Worm (Caenorhabditis elegans) whole organism, mixed stage, embryonic: Measurements from ENCODE around the gene srw-77.
"Not testable (repeated sequence)": the region's sequence is repeated elsewhere in the genome, so short reads cannot be mapped to it uniquely, and the experiment has no call there.

ENCODE experiments used
- M03D4.4 ChIP-seq: sonication (generic microtip); optimal IDR thresholded peaks from 2 replicates; lab custom pipeline; 2017; ENCODE audit warnings: mild to moderate bottlenecking, missing genetic modification characterization, missing compliant biosample characterization
- bed-3 ChIP-seq: fragments of 200-800 bp; sonication (Bioruptor generic); optimal IDR thresholded peaks from 3 replicates; lab custom pipeline; 2018; ENCODE audit warnings: mild to moderate bottlenecking, missing genetic modification characterization, moderate library complexity, missing compliant biosample characterization
- blmp-1 ChIP-seq: fragments of 150-350 bp; optimal IDR thresholded peaks from 2 replicates; lab custom pipeline; 2014; ENCODE audit warnings: missing biosample characterization, missing genetic modification characterization
- ceh-83 ChIP-seq: fragments of 200-800 bp; sonication (Bioruptor generic); optimal IDR thresholded peaks from 2 replicates; lab custom pipeline; 2018; ENCODE audit warnings: mild to moderate bottlenecking, missing genetic modification characterization, missing compliant biosample characterization
- cnd-1 ChIP-seq: fragments of 200-800 bp; sonication (Bioruptor generic); optimal IDR thresholded peaks from 2 replicates; lab custom pipeline; 2018; ENCODE audit warnings: mild to moderate bottlenecking, missing genetic modification characterization, missing compliant biosample characterization
- drap-1 ChIP-seq: fragments of 200-800 bp; sonication (Bioruptor generic); optimal IDR thresholded peaks from 3 replicates; lab custom pipeline; 2018; ENCODE audit warnings: mild to moderate bottlenecking, missing genetic modification characterization, missing compliant biosample characterization
- elt-1 ChIP-seq: sonication (generic microtip); optimal IDR thresholded peaks from 2 replicates; lab custom pipeline; 2017; ENCODE audit warnings: missing genetic modification characterization, mild to moderate bottlenecking, missing compliant biosample characterization, antibody characterized with exemption, moderate library complexity, borderline replicate concordance; ENCODE audit not compliant: insufficient read depth
- flh-1 ChIP-seq: fragments of 200-800 bp; sonication (Bioruptor generic); optimal IDR thresholded peaks from 2 replicates; lab custom pipeline; 2018; ENCODE audit warnings: mild to moderate bottlenecking, missing genetic modification characterization, moderate library complexity, missing compliant biosample characterization
- ham-2 ChIP-seq: fragments of 200-800 bp; sonication (Bioruptor generic); optimal IDR thresholded peaks from 2 replicates; lab custom pipeline; 2018; ENCODE audit warnings: mild to moderate bottlenecking, missing genetic modification characterization, missing compliant biosample characterization
- hlh-1 ChIP-seq: fragments of 150-350 bp; optimal IDR thresholded peaks from 2 replicates; lab custom pipeline; 2014; ENCODE audit warnings: missing biosample characterization, missing genetic modification reagents, missing genetic modification characterization
- lin-13 ChIP-seq: fragments of 150-350 bp; optimal IDR thresholded peaks from 2 replicates; lab custom pipeline; 2014; ENCODE audit warnings: missing biosample characterization, missing genetic modification characterization
- lin-32 ChIP-seq: fragments of 200-800 bp; sonication (Bioruptor generic); optimal IDR thresholded peaks from 2 replicates; lab custom pipeline; 2018; ENCODE audit warnings: mild to moderate bottlenecking, missing genetic modification characterization, missing compliant biosample characterization
- mab-5 ChIP-seq: fragments of 150-350 bp; optimal IDR thresholded peaks from 2 replicates; lab custom pipeline; 2014; ENCODE audit warnings: missing biosample characterization, missing genetic modification characterization
- mep-1 ChIP-seq: fragments of 150-350 bp; optimal IDR thresholded peaks from 2 replicates; lab custom pipeline; 2017; ENCODE audit warnings: missing biosample characterization, missing genetic modification reagents, missing genetic modification characterization, inconsistent platforms
- mls-2 ChIP-seq: sonication (generic microtip); optimal IDR thresholded peaks from 2 replicates; lab custom pipeline; 2016; ENCODE audit warnings: mild to moderate bottlenecking, missing genetic modification characterization, moderate library complexity, missing compliant biosample characterization
- nhr-12 ChIP-seq: fragments of 150-350 bp; optimal IDR thresholded peaks from 2 replicates; lab custom pipeline; 2014; ENCODE audit warnings: missing biosample characterization, missing genetic modification characterization
- nhr-237 ChIP-seq: fragments of 150-350 bp; optimal IDR thresholded peaks from 2 replicates; lab custom pipeline; 2014; ENCODE audit warnings: missing biosample characterization, missing genetic modification characterization
- nhr-28 ChIP-seq: fragments of 150-350 bp; optimal IDR thresholded peaks from 2 replicates; lab custom pipeline; 2014; ENCODE audit warnings: missing biosample characterization, missing genetic modification characterization
- nhr-76 ChIP-seq: sonication (generic microtip); optimal IDR thresholded peaks from 2 replicates; lab custom pipeline; 2017; ENCODE audit warnings: missing biosample characterization, missing genetic modification characterization
- sptf-1 ChIP-seq: sonication (generic microtip); optimal IDR thresholded peaks from 2 replicates; lab custom pipeline; 2017; ENCODE audit warnings: mild to moderate bottlenecking, missing genetic modification characterization, moderate library complexity, missing compliant biosample characterization
- tbx-8 ChIP-seq: fragments of 200-800 bp; sonication (Bioruptor generic); optimal IDR thresholded peaks from 2 replicates; lab custom pipeline; 2018; ENCODE audit warnings: mild to moderate bottlenecking, missing genetic modification characterization, moderate library complexity, missing compliant biosample characterization
- unc-120 ChIP-seq: sonication (generic microtip); optimal IDR thresholded peaks from 2 replicates; lab custom pipeline; 2017; ENCODE audit warnings: missing genetic modification characterization, missing compliant biosample characterization; ENCODE audit not compliant: poor library complexity, severe bottlenecking
- unc-39 ChIP-seq: fragments of 150-350 bp; optimal IDR thresholded peaks from 2 replicates; lab custom pipeline; 2014; ENCODE audit warnings: missing biosample characterization, missing genetic modification characterization
- zip-8 ChIP-seq: fragments of 150-350 bp; optimal IDR thresholded peaks from 2 replicates; lab custom pipeline; 2014; ENCODE audit warnings: missing biosample characterization, missing genetic modification characterization
- ztf-11 ChIP-seq: fragments of 150-350 bp; optimal IDR thresholded peaks from 2 replicates; lab custom pipeline; 2014; ENCODE audit warnings: missing biosample characterization, missing genetic modification characterization

srw-77 gene

DNA sequence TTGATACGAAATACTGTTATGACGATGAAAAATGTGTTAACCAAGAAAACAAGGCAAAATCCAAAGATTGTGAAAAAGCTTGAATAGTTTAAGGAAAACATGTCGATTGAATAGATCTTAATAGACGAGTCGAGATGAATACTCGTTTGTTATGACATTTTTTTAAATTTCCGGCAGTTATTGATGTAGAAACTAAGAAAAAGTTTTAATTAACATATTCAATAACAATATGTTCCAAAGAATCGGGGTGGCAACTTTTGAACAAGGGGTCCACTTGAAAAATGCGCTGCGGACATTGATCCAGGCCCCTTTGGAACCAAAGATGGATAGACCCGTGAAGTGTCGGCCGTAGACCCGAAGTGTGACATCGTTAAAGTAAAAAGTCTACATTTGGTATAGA is 27.7 kb upstream of the srw-77 start, which contains the start of gene str-61:
Gene str-61 (minus strand): TSS at position 101 of the 400 bp plus-strand sequence.
- TF ChIP-seq unc-120 = no peak
- no peak for TF ChIP-seq tbx-8 (GFP tag; lab: Kevin White, UChicago)
- TF ChIP-seq blmp-1 (tag; lab: Kevin White, UChicago) = no peak
- TF ChIP-seq ceh-83 (GFP tag; lab: Kevin White, UChicago) = no peak
- TF ChIP-seq lin-13 = no peak
- no peak for TF ChIP-seq ham-2 (GFP tag; lab: Kevin White, UChicago)
- no peak for TF ChIP-seq nhr-12 (tag; lab: Kevin White, UChicago)
- no peak for TF ChIP-seq M03D4.4 (tag; lab: Kevin White, UChicago)
- no peak for TF ChIP-seq elt-1 (tag; lab: Kevin White, UChicago)

DNA sequence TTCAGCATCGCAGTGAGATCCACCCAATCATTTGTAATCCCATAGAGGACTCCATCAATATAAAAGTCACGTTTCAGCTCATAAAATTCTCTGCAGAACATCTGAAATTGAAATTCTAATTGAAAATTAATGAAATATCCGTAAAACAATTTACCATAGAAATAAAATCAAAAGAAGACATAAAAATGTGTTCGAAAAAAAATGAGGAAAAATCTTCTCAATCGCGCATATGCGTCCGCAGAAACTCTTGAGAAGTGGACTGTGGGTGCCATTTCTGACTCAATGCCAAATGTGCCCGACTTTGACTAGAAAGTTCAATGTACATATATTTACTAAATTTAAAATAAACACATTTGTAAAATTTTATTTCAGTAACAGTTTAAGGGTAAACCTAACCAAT is 25.0 kb upstream of the srw-77 start, which contains the start of gene F14F8.9:
Gene F14F8.9 (minus strand): TSS at position 101 of the 400 bp plus-strand sequence.
- TF ChIP-seq nhr-28 (tag; lab: Kevin White, UChicago) (no peak), lin-13 (no peak), unc-39 (tag; lab: Kevin White, UChicago) (no peak), bed-3 (GFP tag; lab: Kevin White, UChicago) (no peak), hlh-1 (tag; lab: Kevin White, UChicago) (no peak), mls-2 (no peak), unc-120 (no peak), nhr-237 (tag; lab: Kevin White, UChicago) (no peak), sptf-1 (tag; lab: Kevin White, UChicago) (no peak), nhr-76 (tag; lab: Kevin White, UChicago) (no peak), zip-8 (tag; lab: Kevin White, UChicago) (no peak), flh-1 (GFP tag; lab: Kevin White, UChicago) (no peak), elt-1 (tag; lab: Kevin White, UChicago) (no peak), mab-5 (no peak), M03D4.4 (tag; lab: Kevin White, UChicago) (no peak), cnd-1 (tag; lab: Kevin White, UChicago) (no peak)

DNA sequence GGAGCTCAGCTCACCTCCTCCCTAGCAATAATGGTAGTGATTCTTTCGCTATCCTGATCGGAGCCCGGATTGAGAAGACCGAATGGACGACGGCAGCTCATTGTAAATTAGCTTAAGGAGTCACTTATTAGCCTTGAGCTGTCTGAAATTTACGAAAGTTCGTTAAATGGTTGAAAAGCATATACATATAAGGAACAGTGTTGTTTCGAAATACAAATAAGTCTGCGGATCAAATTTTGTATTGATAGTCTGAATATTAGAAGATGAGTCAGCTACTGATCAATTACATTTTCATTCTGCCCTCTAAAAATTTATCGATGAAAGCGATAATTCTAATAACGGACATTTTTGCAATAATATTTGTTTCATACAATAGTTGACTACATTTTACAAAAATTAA is 23.2 kb upstream of the srw-77 start, which contains the start of gene F14F8.14:
Gene F14F8.14 (minus strand): TSS at position 101 of the 400 bp plus-strand sequence.
- TF ChIP-seq lin-32 (GFP tag; lab: Kevin White, UChicago) (no peak), M03D4.4 (tag; lab: Kevin White, UChicago) (no peak), mab-5 (no peak), nhr-76 (tag; lab: Kevin White, UChicago) (no peak), ztf-11 (no peak), nhr-237 (tag; lab: Kevin White, UChicago) (no peak)

DNA sequence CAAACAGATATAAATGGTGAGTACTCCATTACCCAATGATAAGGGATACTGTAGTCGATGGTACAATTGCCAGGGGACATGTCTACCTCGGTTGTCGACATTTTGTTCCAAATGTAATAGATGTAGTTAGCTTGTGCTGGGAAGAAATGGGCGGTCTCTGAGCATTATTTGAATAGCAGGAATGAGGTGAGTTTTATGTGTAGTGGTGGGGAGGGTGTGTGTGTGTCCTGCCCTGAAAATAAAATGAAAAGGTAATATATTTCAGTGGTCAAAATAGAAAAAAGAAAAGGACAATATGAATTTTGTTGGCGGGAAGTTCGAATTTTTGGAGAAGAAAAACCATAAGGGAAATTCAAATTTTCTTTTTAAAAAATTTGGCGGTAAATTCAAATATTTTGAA is 17.4 kb upstream of the srw-77 start, which contains the start of gene Y70C5B.2:
Gene Y70C5B.2 (minus strand): TSS at position 101 of the 400 bp plus-strand sequence.
- not testable (repeated sequence) for TF ChIP-seq nhr-12 (tag; lab: Kevin White, UChicago); mls-2; M03D4.4 (tag; lab: Kevin White, UChicago)

DNA sequence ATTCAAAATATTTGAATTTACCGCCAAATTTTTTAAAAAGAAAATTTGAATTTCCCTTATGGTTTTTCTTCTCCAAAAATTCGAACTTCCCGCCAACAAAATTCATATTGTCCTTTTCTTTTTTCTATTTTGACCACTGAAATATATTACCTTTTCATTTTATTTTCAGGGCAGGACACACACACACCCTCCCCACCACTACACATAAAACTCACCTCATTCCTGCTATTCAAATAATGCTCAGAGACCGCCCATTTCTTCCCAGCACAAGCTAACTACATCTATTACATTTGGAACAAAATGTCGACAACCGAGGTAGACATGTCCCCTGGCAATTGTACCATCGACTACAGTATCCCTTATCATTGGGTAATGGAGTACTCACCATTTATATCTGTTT is 10.8 kb upstream of the srw-77 start, which contains the start of gene W06G6.15:
Gene W06G6.15 (plus strand): TSS at position 301 of the 400 bp plus-strand sequence.
- not testable (repeated sequence) for TF ChIP-seq drap-1 (GFP tag; lab: Kevin White, UChicago); nhr-28 (tag; lab: Kevin White, UChicago); mep-1 (tag; lab: Kevin White, UChicago)

DNA sequence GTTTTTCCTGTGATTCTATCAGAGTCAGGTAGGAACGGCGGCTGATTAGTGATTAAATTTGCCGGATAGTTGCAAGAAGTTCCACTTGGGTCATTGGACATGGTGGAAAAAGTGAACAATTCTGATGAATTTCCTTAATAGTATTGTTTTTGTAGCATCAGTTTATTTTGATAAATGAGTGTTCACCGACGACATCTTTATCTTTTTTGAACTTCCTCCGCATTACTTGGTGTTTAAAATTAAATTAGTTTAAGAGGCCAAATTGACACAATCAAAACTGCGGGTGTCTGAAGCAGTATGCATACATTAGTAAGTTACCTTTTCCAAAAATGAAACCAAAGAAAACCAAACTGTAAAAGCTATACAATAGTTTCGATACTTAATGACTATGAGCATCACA is 5.7 kb upstream of the srw-77 start, which contains the start of gene W06G6.11:
Gene W06G6.11 (minus strand): TSS at position 101 of the 400 bp plus-strand sequence.
- not testable (repeated sequence) for TF ChIP-seq unc-39 (tag; lab: Kevin White, UChicago); nhr-237 (tag; lab: Kevin White, UChicago); tbx-8 (GFP tag; lab: Kevin White, UChicago)
